Worm (Caenorhabditis elegans): ENCODE data around the gene Y116F11B.17.

ce11 chrV:19771660-19772059 lies 50.3 kb downstream of the Y116F11B.17 start, which contains the start of gene M162.15:
- TF ChIP-seq him-1 (tag; optimal IDR thresholded peaks at IDR 0.05) (no peak), dao-5 (tag; optimal IDR thresholded peaks at IDR 0.05) (no peak), W03F9.2 (tag; optimal IDR thresholded peaks at IDR 0.05) (no peak)

Measured in whole organism, L4/young adult.